Worm (Caenorhabditis elegans) whole organism, young adult: ENCODE data around the gene C49F8.14.

Experiments
- B0035.1 ChIP-seq: sonication (generic microtip); optimal IDR thresholded peaks from 2 replicates; lab custom pipeline; 2016; ENCODE audit warnings: missing genetic modification characterization, mild to moderate bottlenecking, missing compliant biosample characterization, missing genotype, missing genetic modification reagents
- C06A6.2 ChIP-seq: fragments of 200-800 bp; sonication (Bioruptor generic); conservative IDR thresholded peaks from 2 replicates; pipeline ENCODE4 v1.3.6; 2022; ENCODE audit warnings: missing genetic modification characterization, missing compliant biosample characterization
- F22D6.2 ChIP-seq: sonication (generic microtip); optimal IDR thresholded peaks from 2 replicates; lab custom pipeline; 2016; ENCODE audit warnings: mild to moderate bottlenecking, missing genetic modification characterization, missing compliant biosample characterization
- F23B12.7 ChIP-seq: sonication (generic microtip); optimal IDR thresholded peaks from 2 replicates; lab custom pipeline; 2017; ENCODE audit warnings: missing genetic modification characterization, mild to moderate bottlenecking, missing compliant biosample characterization, antibody characterized with exemption, moderate library complexity; ENCODE audit not compliant: insufficient read depth
- F39B2.1 ChIP-seq: fragments of 200-800 bp; sonication (Bioruptor generic); IDR thresholded peaks from 2 replicates; pipeline ENCODE4 v1.3.6; 2022; ENCODE audit warnings: missing genetic modification reagents, missing genetic modification characterization, missing compliant biosample characterization
- F49E8.2 ChIP-seq: sonication (generic microtip); optimal IDR thresholded peaks from 3 replicates; lab custom pipeline; 2017; ENCODE audit warnings: missing genetic modification characterization, mild to moderate bottlenecking, missing compliant biosample characterization, antibody characterized with exemption, moderate library complexity; ENCODE audit not compliant: insufficient read depth
- F55B11.4 ChIP-seq: sonication (generic microtip); optimal IDR thresholded peaks from 2 replicates; lab custom pipeline; 2016; ENCODE audit warnings: missing compliant biosample characterization, missing genetic modification characterization, borderline replicate concordance; ENCODE audit not compliant: insufficient read depth
- K11D2.4 ChIP-seq: fragments of 200-800 bp; sonication (Bioruptor generic); IDR thresholded peaks from 2 replicates; pipeline ENCODE4 v1.3.6; 2022; ENCODE audit warnings: missing genetic modification reagents, missing genetic modification characterization, missing compliant biosample characterization
- T07F8.4 ChIP-seq: sonication (generic microtip); optimal IDR thresholded peaks from 2 replicates; lab custom pipeline; 2016; ENCODE audit warnings: mild to moderate bottlenecking, missing genetic modification characterization, moderate library complexity, missing compliant biosample characterization
- Y53G8AR.9 ChIP-seq: fragments of 200-800 bp; sonication (Bioruptor generic); conservative IDR thresholded peaks from 2 replicates; pipeline ENCODE4 v1.3.6; 2022; ENCODE audit warnings: missing genetic modification reagents, missing genetic modification characterization, missing compliant biosample characterization
- Y56A3A.18 ChIP-seq: fragments of 200-800 bp; sonication (Bioruptor generic); IDR thresholded peaks from 2 replicates; pipeline ENCODE4 v1.3.6; 2022; ENCODE audit warnings: missing genetic modification reagents, missing genetic modification characterization, missing compliant biosample characterization
- akir-1 ChIP-seq: fragments of 200-800 bp; sonication (Bioruptor generic); optimal IDR thresholded peaks from 2 replicates; lab custom pipeline; 2018; ENCODE audit warnings: mild to moderate bottlenecking, missing genetic modification characterization, moderate library complexity, missing compliant biosample characterization
- ama-1 ChIP-seq, 3 experiments: fragments of 150-350 bp in 1 of 3; sonication (generic microtip) in 2 of 3; optimal IDR thresholded peaks; 2 replicates each; lab custom pipeline; 2014 to 2018; ENCODE audit warnings: missing biosample characterization in 2 of 3, missing genetic modification characterization in 2 of 3, missing genetic modification reagents in 2 of 3
- aptf-2 ChIP-seq: fragments of 200-800 bp; sonication (Bioruptor generic); conservative IDR thresholded peaks from 2 replicates; pipeline ENCODE4 v1.3.6; 2022; ENCODE audit warnings: missing genetic modification reagents, missing genetic modification characterization, missing compliant biosample characterization
- athp-1 ChIP-seq: sonication (generic microtip); optimal IDR thresholded peaks from 2 replicates; lab custom pipeline; 2017; ENCODE audit warnings: mild to moderate bottlenecking, missing genetic modification characterization, missing compliant biosample characterization
- ccch-3 ChIP-seq: fragments of 200-800 bp; sonication (Bioruptor generic); optimal IDR thresholded peaks from 2 replicates; lab custom pipeline; 2018; ENCODE audit warnings: mild to moderate bottlenecking, missing genetic modification characterization, missing compliant biosample characterization
- cebp-1 ChIP-seq, 2 experiments: fragments of 200-800 bp in 1 of 2; sonication (Bioruptor generic) in 1 of 2; sonication (generic microtip) in 1 of 2; IDR thresholded peaks in 1 of 2; optimal IDR thresholded peaks in 1 of 2; 2 replicates each; pipeline versions ENCODE4 v1.3.6 to Lab custom; 2017 to 2022; ENCODE audit warnings: missing compliant biosample characterization in 2 of 2, missing genetic modification characterization in 2 of 2, mild to moderate bottlenecking in 1 of 2, missing genetic modification reagents in 1 of 2, moderate library complexity in 1 of 2
- cebp-2 ChIP-seq: fragments of 200-800 bp; sonication (Bioruptor generic); IDR thresholded peaks from 2 replicates; pipeline ENCODE4 v1.3.6; 2022; ENCODE audit warnings: missing genetic modification characterization, missing compliant biosample characterization
- ceh-27 ChIP-seq: fragments of 200-800 bp; sonication (Bioruptor generic); optimal IDR thresholded peaks from 2 replicates; lab custom pipeline; 2018; ENCODE audit warnings: mild to moderate bottlenecking, missing genetic modification characterization, moderate library complexity, missing compliant biosample characterization
- chd-7 ChIP-seq: sonication (generic microtip); optimal IDR thresholded peaks from 2 replicates; lab custom pipeline; 2016; ENCODE audit warnings: mild to moderate bottlenecking, missing genetic modification characterization, moderate library complexity, missing compliant biosample characterization
- die-1 ChIP-seq: sonication (generic microtip); optimal IDR thresholded peaks from 2 replicates; lab custom pipeline; 2016; ENCODE audit warnings: missing genotype, mild to moderate bottlenecking, missing genetic modification characterization, missing compliant biosample characterization
- dpff-1 ChIP-seq: sonication (generic microtip); optimal IDR thresholded peaks from 2 replicates; lab custom pipeline; 2017; ENCODE audit warnings: mild to moderate bottlenecking, missing genetic modification characterization, missing compliant biosample characterization
- dpl-1 ChIP-seq: fragments of 150-350 bp; optimal IDR thresholded peaks from 2 replicates; lab custom pipeline; 2014; ENCODE audit warnings: missing biosample characterization, missing genetic modification reagents, missing genetic modification characterization
- ekl-4 ChIP-seq: fragments of 200-800 bp; sonication (Bioruptor generic); IDR thresholded peaks from 2 replicates; pipeline ENCODE4 v1.3.6; 2022; ENCODE audit warnings: missing genetic modification reagents, missing genetic modification characterization, missing compliant biosample characterization
- fkh-3 ChIP-seq: sonication (generic microtip); optimal IDR thresholded peaks from 2 replicates; lab custom pipeline; 2016; ENCODE audit warnings: mild to moderate bottlenecking, missing genetic modification characterization, missing compliant biosample characterization
- him-1 ChIP-seq: sonication (generic microtip); optimal IDR thresholded peaks from 2 replicates; lab custom pipeline; 2016; ENCODE audit warnings: missing genotype, missing genetic modification reagents, missing genetic modification characterization, missing compliant biosample characterization
- hmg-1.2 ChIP-seq: fragments of 200-800 bp; sonication (Bioruptor generic); IDR thresholded peaks from 2 replicates; pipeline ENCODE4 v1.3.6; 2022; ENCODE audit warnings: missing genetic modification reagents, missing genetic modification characterization, missing compliant biosample characterization
- hsf-1 ChIP-seq: fragments of 200-800 bp; sonication (Bioruptor generic); IDR thresholded peaks from 2 replicates; pipeline ENCODE4 v1.3.6; 2022; ENCODE audit warnings: missing genetic modification reagents, missing genetic modification characterization, missing compliant biosample characterization
- lin-26 ChIP-seq: fragments of 200-800 bp; sonication (Bioruptor generic); IDR thresholded peaks from 2 replicates; pipeline ENCODE4 v1.3.6; 2022; ENCODE audit warnings: missing genetic modification reagents, missing genetic modification characterization, missing compliant biosample characterization
- lin-35 ChIP-seq, 3 experiments: fragments of 150-350 bp in 2 of 3; sonication (generic microtip) in 1 of 3; optimal IDR thresholded peaks; 2 replicates each; lab custom pipeline; 2014 to 2018; ENCODE audit warnings: missing biosample characterization in 3 of 3, missing genetic modification characterization in 3 of 3, missing genetic modification reagents in 3 of 3
- lir-1 ChIP-seq: fragments of 200-800 bp; sonication (Bioruptor generic); conservative IDR thresholded peaks from 2 replicates; pipeline ENCODE4 v1.3.6; 2022; ENCODE audit warnings: missing genetic modification reagents, missing genetic modification characterization, missing compliant biosample characterization
- madf-10 ChIP-seq: sonication (generic microtip); optimal IDR thresholded peaks from 2 replicates; lab custom pipeline; 2016; ENCODE audit warnings: mild to moderate bottlenecking, missing genetic modification characterization, missing compliant biosample characterization
- madf-6 ChIP-seq: fragments of 200-800 bp; sonication (Bioruptor generic); IDR thresholded peaks from 2 replicates; pipeline ENCODE4 v1.3.6; 2022; ENCODE audit warnings: missing genetic modification reagents, missing genetic modification characterization, missing compliant biosample characterization
- nfya-2 ChIP-seq: fragments of 200-800 bp; sonication (Bioruptor generic); IDR thresholded peaks from 2 replicates; pipeline ENCODE4 v1.3.6; 2022; ENCODE audit warnings: missing genetic modification reagents, missing genetic modification characterization, missing compliant biosample characterization
- nfyb-1 ChIP-seq: fragments of 200-800 bp; sonication (Bioruptor generic); IDR thresholded peaks from 2 replicates; pipeline ENCODE4 v1.3.6; 2022; ENCODE audit warnings: missing genetic modification reagents, missing genetic modification characterization, missing compliant biosample characterization
- nhr-90 ChIP-seq: sonication (generic microtip); optimal IDR thresholded peaks from 2 replicates; lab custom pipeline; 2016; ENCODE audit warnings: missing genotype, mild to moderate bottlenecking, missing genetic modification characterization, missing compliant biosample characterization
- snpc-1.3 ChIP-seq: sonication (generic microtip); optimal IDR thresholded peaks from 2 replicates; lab custom pipeline; 2017; ENCODE audit warnings: missing genetic modification characterization, mild to moderate bottlenecking, missing compliant biosample characterization, antibody characterized with exemption, moderate library complexity, missing genotype, missing genetic modification reagents; ENCODE audit not compliant: insufficient read depth
- unc-130 ChIP-seq: sonication (generic microtip); optimal IDR thresholded peaks from 2 replicates; lab custom pipeline; 2016; ENCODE audit warnings: missing genetic modification reagents, missing genetic modification characterization, missing compliant biosample characterization
- ztf-18 ChIP-seq: sonication (generic microtip); optimal IDR thresholded peaks from 2 replicates; lab custom pipeline; 2016; ENCODE audit warnings: missing genotype, mild to moderate bottlenecking, missing genetic modification characterization, missing compliant biosample characterization
- ztf-22 ChIP-seq: fragments of 200-800 bp; sonication (Bioruptor generic); optimal IDR thresholded peaks from 2 replicates; lab custom pipeline; 2018; ENCODE audit warnings: mild to moderate bottlenecking, missing genetic modification characterization, moderate library complexity, missing compliant biosample characterization
- ztf-25 ChIP-seq: fragments of 200-800 bp; sonication (Bioruptor generic); IDR thresholded peaks from 2 replicates; pipeline ENCODE4 v1.3.6; 2022; ENCODE audit warnings: missing genetic modification reagents, missing genetic modification characterization, missing compliant biosample characterization
- ztf-28 ChIP-seq: fragments of 200-800 bp; sonication (Bioruptor generic); IDR thresholded peaks from 2 replicates; pipeline ENCODE4 v1.3.6; 2022; ENCODE audit warnings: missing genetic modification reagents, missing genetic modification characterization, missing compliant biosample characterization

C49F8.14 gene

ce11 chrX:13350123-13350798 is 26.5 kb downstream of the C49F8.14 start (continued):
- TF ChIP-seq nfya-2 (GFP tag; lab: Robert Waterston, UW), result no peak
- TF ChIP-seq hmg-1.2 (GFP tag; lab: Robert Waterston, UW), result no peak
- no peak for TF ChIP-seq madf-10 (tag; lab: Kevin White, UChicago)
- TF ChIP-seq F49E8.2 (tag; lab: Kevin White, UChicago), result no peak
- no peak for TF ChIP-seq aptf-2
- TF ChIP-seq him-1 (tag; lab: Kevin White, UChicago), result no peak
- TF ChIP-seq T07F8.4 (tag; lab: Kevin White, UChicago), result no peak

ce11 chrX:13349230-13350122 is 27.3 kb downstream of the C49F8.14 start:
- TF ChIP-seq nfyb-1 (peak; percentile 83), dpff-1 (tag; lab: Kevin White, UChicago) (no peak), K11D2.4 (peak; percentile 54; the same call in 1 of the 2 replicates), ceh-27 (GFP tag; lab: Kevin White, UChicago) (no peak), F23B12.7 (tag; lab: Kevin White, UChicago) (no peak), madf-6 (GFP tag; lab: Robert Waterston, UW) (peak; percentile 36; the same call in 1 of the 2 replicates), B0035.1 (tag; lab: Kevin White, UChicago) (peak; percentile 19), C06A6.2 (GFP tag; lab: Robert Waterston, UW) (0 out of 2 replicates have a peak, but pooled peaks have one; percentile 11), hsf-1 (GFP tag; lab: Robert Waterston, UW) (peak; percentile 36; the same call in 1 of the 2 replicates), ztf-25 (no peak), ztf-28 (GFP tag; lab: Robert Waterston, UW) (no peak), akir-1 (no peak), ztf-22 (GFP tag; lab: Kevin White, UChicago) (no peak), lin-26 (GFP tag; lab: Robert Waterston, UW) (peak; percentile 52; the same call in 1 of the 2 replicates), F39B2.1 (GFP tag; lab: Robert Waterston, UW) (no peak), ccch-3 (GFP tag; lab: Kevin White, UChicago) (no peak), dpl-1 (GFP tag; lab: Kevin White, UChicago) (no peak), F22D6.2 (peak; percentile 62), chd-7 (peak; percentile 47), Y56A3A.18 (GFP tag; lab: Robert Waterston, UW) (peak; percentile 44), cebp-1 (GFP tag; IDR thresholded peaks at IDR 0.05; lab: Robert Waterston, UW) (no peak), cebp-1 (tag; optimal IDR thresholded peaks at IDR 0.05; lab: Kevin White, UChicago) (peak; percentile 67), snpc-1.3 (tag; lab: Kevin White, UChicago) (no peak), die-1 (tag; lab: Kevin White, UChicago) (peak; percentile 13), athp-1 (tag; lab: Kevin White, UChicago) (peak; percentile 7), lir-1 (GFP tag; lab: Robert Waterston, UW) (0 out of 2 replicates have a peak, but pooled peaks have one; percentile 26), unc-130 (no peak), T07F8.4 (tag; lab: Kevin White, UChicago) (no peak), nhr-90 (tag; lab: Kevin White, UChicago) (peak; percentile 26), cebp-2 (GFP tag; lab: Robert Waterston, UW) (0 out of 2 replicates have a peak, but pooled peaks have one; percentile 4), ekl-4 (GFP tag; lab: Robert Waterston, UW) (peak; percentile 28; the same call in 1 of the 2 replicates), ama-1 (optimal IDR thresholded peaks at IDR 0.05; lab: Kevin White, UChicago) (peak; percentile 94), ama-1 (GFP tag; optimal IDR thresholded peaks at IDR 0.05; lab: Kevin White, UChicago) (no peak), Y53G8AR.9 (GFP tag; lab: Robert Waterston, UW) (peak; percentile 80), ztf-18 (no peak), F55B11.4 (tag; lab: Kevin White, UChicago) (no peak), lin-35 (GFP tag; optimal IDR thresholded peaks at IDR 0.05; lab: Kevin White, UChicago) (peak in 2 of 3 experiments; percentile 21 to 80), fkh-3 (tag; lab: Kevin White, UChicago) (no peak)
